Worm (Caenorhabditis elegans) whole organism, L4 larva: ENCODE measurements around the gene C04E7.3.

Source experiments
- F37D6.2 ChIP-seq: sonication (generic microtip); optimal IDR thresholded peaks from 2 replicates; lab custom pipeline; 2016; ENCODE audit warnings: mild to moderate bottlenecking, missing genetic modification characterization, missing compliant biosample characterization
- F44E2.7 ChIP-seq: fragments of 200-800 bp; sonication (Bioruptor generic); IDR thresholded peaks from 2 replicates; pipeline ENCODE4 v2.1.2; 2022; ENCODE audit warnings: missing genetic modification characterization, missing compliant biosample characterization
- F49E8.2 ChIP-seq: sonication (generic microtip); optimal IDR thresholded peaks from 2 replicates; lab custom pipeline; 2016; ENCODE audit warnings: missing compliant biosample characterization, mild to moderate bottlenecking, missing genetic modification characterization, borderline replicate concordance
- R02D3.7 ChIP-seq: fragments of 150-350 bp; sonication (generic microtip); optimal IDR thresholded peaks from 3 replicates; lab custom pipeline; 2014; ENCODE audit warnings: missing biosample characterization, missing genetic modification characterization
- T20F7.1 ChIP-seq: fragments of 200-800 bp; sonication (Bioruptor generic); optimal IDR thresholded peaks from 2 replicates; lab custom pipeline; 2018; ENCODE audit warnings: mild to moderate bottlenecking, missing genetic modification characterization, missing compliant biosample characterization
- Y5F2A.4 ChIP-seq: fragments of 200-800 bp; sonication (Bioruptor generic); optimal IDR thresholded peaks from 2 replicates; lab custom pipeline; 2018; ENCODE audit warnings: mild to moderate bottlenecking, missing genetic modification characterization, missing compliant biosample characterization
- aha-1 ChIP-seq: fragments of 150-350 bp; peaks from one replicate; lab custom pipeline; 2014; ENCODE audit warnings: missing biosample characterization, missing genetic modification characterization
- attf-4 ChIP-seq: sonication (generic microtip); optimal IDR thresholded peaks from 3 replicates; lab custom pipeline; 2017; ENCODE audit warnings: missing biosample characterization, missing genetic modification characterization
- ceh-20 ChIP-seq: fragments of 200-800 bp; sonication (Bioruptor generic); IDR thresholded peaks from 2 replicates; pipeline ENCODE4 v1.3.6; 2022; ENCODE audit warnings: missing genetic modification reagents, missing genetic modification characterization, missing compliant biosample characterization
- ceh-28 ChIP-seq: fragments of 150-350 bp; optimal IDR thresholded peaks from 2 replicates; lab custom pipeline; 2014; ENCODE audit warnings: missing biosample characterization, missing genetic modification reagents, missing genetic modification characterization
- ceh-44 ChIP-seq: fragments of 200-800 bp; sonication (Bioruptor generic); IDR thresholded peaks from 2 replicates; pipeline ENCODE4 v1.3.6; 2022; ENCODE audit warnings: missing genetic modification reagents, missing genetic modification characterization, missing compliant biosample characterization
- cey-2 ChIP-seq: sonication (generic microtip); optimal IDR thresholded peaks from 3 replicates; lab custom pipeline; 2017; ENCODE audit warnings: missing genetic modification characterization, mild to moderate bottlenecking, missing compliant biosample characterization, antibody characterized with exemption, borderline replicate concordance; ENCODE audit not compliant: insufficient read depth
- ctbp-1 ChIP-seq: fragments of 200-800 bp; sonication (Bioruptor generic); IDR thresholded peaks from 2 replicates; pipeline ENCODE4 v1.3.6; 2022; ENCODE audit warnings: missing genetic modification reagents, missing genetic modification characterization, missing compliant biosample characterization
- dmd-8 ChIP-seq: fragments of 200-800 bp; sonication (Bioruptor generic); IDR thresholded peaks from 2 replicates; pipeline ENCODE4 v1.3.6; 2022; ENCODE audit warnings: missing genetic modification characterization, missing compliant biosample characterization
- dmd-9 ChIP-seq: fragments of 200-800 bp; sonication (Bioruptor generic); IDR thresholded peaks from 2 replicates; pipeline ENCODE4 v1.3.6; 2022; ENCODE audit warnings: missing genetic modification reagents, missing genetic modification characterization, missing compliant biosample characterization
- gei-8 ChIP-seq: fragments of 200-800 bp; sonication (Bioruptor generic); optimal IDR thresholded peaks from 2 replicates; lab custom pipeline; 2018; ENCODE audit warnings: mild to moderate bottlenecking, missing genetic modification characterization, missing compliant biosample characterization
- hlh-30 ChIP-seq: sonication (generic microtip); optimal IDR thresholded peaks from 2 replicates; lab custom pipeline; 2017; ENCODE audit warnings: antibody characterized with exemption, mild to moderate bottlenecking, missing genetic modification characterization, missing compliant biosample characterization; ENCODE audit not compliant: insufficient read depth
- jun-1 ChIP-seq: fragments of 150-350 bp; optimal IDR thresholded peaks from 2 replicates; lab custom pipeline; 2014; ENCODE audit warnings: missing biosample characterization, missing genetic modification reagents, missing genetic modification characterization
- lim-7 ChIP-seq: fragments of 200-800 bp; sonication (Bioruptor generic); IDR thresholded peaks from 2 replicates; pipeline ENCODE4 v1.3.6; 2022; ENCODE audit warnings: missing genetic modification characterization, missing compliant biosample characterization
- lin-15B ChIP-seq: fragments of 150-350 bp; sonication (generic microtip); optimal IDR thresholded peaks from 3 replicates; lab custom pipeline; 2014; ENCODE audit warnings: missing biosample characterization, missing genetic modification characterization
- lin-29 ChIP-seq: fragments of 200-800 bp; sonication (Bioruptor generic); IDR thresholded peaks from 2 replicates; pipeline ENCODE4 v1.3.6; 2022; ENCODE audit warnings: missing genetic modification reagents, missing genetic modification characterization, missing compliant biosample characterization
- lsy-2 ChIP-seq, 2 experiments: fragments of 150-350 bp in 1 of 2; sonication (generic microtip) in 1 of 2; optimal IDR thresholded peaks; 2 replicates each; lab custom pipeline; 2014 to 2017; ENCODE audit warnings: missing biosample characterization in 2 of 2, missing genetic modification characterization in 2 of 2
- madf-5 ChIP-seq, 2 experiments: fragments of 200-800 bp; sonication (Bioruptor generic); IDR thresholded peaks; 2 replicates each; pipeline ENCODE4 v1.3.6; 2022; ENCODE audit warnings: missing compliant biosample characterization in 2 of 2, missing genetic modification characterization in 2 of 2
- madf-9 ChIP-seq: fragments of 200-800 bp; sonication (Bioruptor generic); conservative IDR thresholded peaks from 2 replicates; pipeline ENCODE4 v1.3.6; 2022; ENCODE audit warnings: missing genetic modification reagents, missing genetic modification characterization, missing compliant biosample characterization
- mdt-29 ChIP-seq: fragments of 200-800 bp; sonication (Bioruptor generic); IDR thresholded peaks from 2 replicates; pipeline ENCODE4 v1.3.6; 2022; ENCODE audit warnings: missing genetic modification reagents, missing genetic modification characterization, missing compliant biosample characterization
- mep-1 ChIP-seq: fragments of 150-350 bp; sonication (generic microtip); optimal IDR thresholded peaks from 3 replicates; lab custom pipeline; 2014; ENCODE audit warnings: missing biosample characterization, missing genetic modification characterization
- mes-2 ChIP-seq: sonication (generic microtip); optimal IDR thresholded peaks from 2 replicates; lab custom pipeline; 2016; ENCODE audit warnings: missing genotype, mild to moderate bottlenecking, missing genetic modification characterization, missing compliant biosample characterization; ENCODE audit not compliant: poor library complexity, severe bottlenecking
- nhr-102 ChIP-seq: sonication (generic microtip); optimal IDR thresholded peaks from 2 replicates; lab custom pipeline; 2016; ENCODE audit warnings: mild to moderate bottlenecking, missing genetic modification characterization, moderate library complexity, missing compliant biosample characterization
- nhr-111 ChIP-seq: fragments of 200-800 bp; sonication (Bioruptor generic); optimal IDR thresholded peaks from 2 replicates; lab custom pipeline; 2018; ENCODE audit warnings: mild to moderate bottlenecking, missing genetic modification characterization, missing compliant biosample characterization
- nhr-48 ChIP-seq: sonication (generic microtip); optimal IDR thresholded peaks from 2 replicates; lab custom pipeline; 2016; ENCODE audit warnings: mild to moderate bottlenecking, missing genetic modification characterization, missing compliant biosample characterization
- nhr-6 ChIP-seq: fragments of 150-350 bp; optimal IDR thresholded peaks from 2 replicates; lab custom pipeline; 2014; ENCODE audit warnings: missing biosample characterization, missing genetic modification characterization
- nhr-77 ChIP-seq: fragments of 150-350 bp; optimal IDR thresholded peaks from 2 replicates; lab custom pipeline; 2014; ENCODE audit warnings: missing biosample characterization, missing genetic modification characterization
- rbr-2 ChIP-seq: sonication (generic microtip); optimal IDR thresholded peaks from 2 replicates; lab custom pipeline; 2016; ENCODE audit warnings: missing genotype, missing genetic modification characterization, missing compliant biosample characterization
- saeg-2 ChIP-seq: fragments of 200-800 bp; sonication (Bioruptor generic); IDR thresholded peaks from 2 replicates; pipeline ENCODE4 v1.3.6; 2022; ENCODE audit warnings: missing genetic modification reagents, missing genetic modification characterization, missing compliant biosample characterization
- spr-1 ChIP-seq: sonication (generic microtip); optimal IDR thresholded peaks from 2 replicates; lab custom pipeline; 2016; ENCODE audit warnings: mild to moderate bottlenecking, missing genetic modification characterization, missing compliant biosample characterization
- spr-3 ChIP-seq: fragments of 200-800 bp; sonication (Bioruptor generic); optimal IDR thresholded peaks from 2 replicates; lab custom pipeline; 2018; ENCODE audit warnings: mild to moderate bottlenecking, missing genetic modification characterization, missing compliant biosample characterization
- tag-97 ChIP-seq: fragments of 200-800 bp; sonication (Bioruptor generic); IDR thresholded peaks from 2 replicates; pipeline ENCODE4 v1.3.6; 2022; ENCODE audit warnings: missing genetic modification characterization, missing compliant biosample characterization
- tra-1 ChIP-seq: fragments of 200-800 bp; sonication (Bioruptor generic); IDR thresholded peaks from 2 replicates; pipeline ENCODE4 v1.3.6; 2022; ENCODE audit warnings: missing genetic modification reagents, missing genetic modification characterization, missing compliant biosample characterization
- unc-39 ChIP-seq: sonication (generic microtip); optimal IDR thresholded peaks from 2 replicates; lab custom pipeline; 2017; ENCODE audit warnings: missing biosample characterization, missing genetic modification characterization
- unc-62 ChIP-seq, 3 experiments: fragments of 150-350 bp in 1 of 3; sonication (generic microtip); optimal IDR thresholded peaks in 2 of 3; peaks in 1 of 3; 1 replicate in 1 of 3; 2 replicates in 2 of 3; lab custom pipeline; 2014 to 2017; ENCODE audit warnings: missing biosample characterization in 3 of 3, missing genetic modification characterization in 3 of 3, missing genetic modification reagents in 3 of 3, missing genotype in 1 of 3
- zip-2 ChIP-seq: fragments of 150-350 bp; optimal IDR thresholded peaks from 2 replicates; lab custom pipeline; 2014; ENCODE audit warnings: missing biosample characterization, missing genetic modification characterization
- ztf-11 ChIP-seq: fragments of 150-350 bp; optimal IDR thresholded peaks from 2 replicates; lab custom pipeline; 2014; ENCODE audit warnings: missing biosample characterization, missing genetic modification characterization

Gene C04E7.3

DNA sequence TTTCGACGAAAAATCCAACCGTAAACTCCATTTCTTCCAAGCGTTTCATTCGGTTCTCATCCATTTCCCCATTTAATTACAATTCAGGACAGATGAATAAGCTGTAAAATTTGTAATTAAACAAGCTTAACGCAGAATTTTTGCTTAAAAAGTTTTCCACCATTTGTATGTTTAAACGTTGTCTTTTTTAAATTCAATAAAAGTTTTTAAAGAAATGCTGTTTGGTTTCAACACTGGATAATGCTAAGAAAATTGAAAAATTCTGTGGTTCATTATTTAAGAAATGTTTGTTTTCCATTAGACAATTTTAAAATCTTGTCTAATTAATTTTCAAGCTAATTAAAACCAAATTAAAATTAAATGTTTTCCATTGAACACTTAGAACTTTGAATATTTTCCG lies 33.5 kb upstream of the C04E7.3 start, which contains the start of gene R04A9.3:
Gene R04A9.3, minus strand, starts transcription at position 101 of the 400 bp plus-strand sequence.
- TF ChIP-seq R02D3.7 (tag; lab: Kevin White, UChicago) (no peak), mep-1 (tag; lab: Kevin White, UChicago) (no peak), madf-5 (GFP tag; IDR thresholded peaks at IDR 0.05; lab: Robert Waterston, UW) (no peak), ctbp-1 (GFP tag; lab: Robert Waterston, UW) (no peak)
- TF ChIP-seq, all 104 proteins: peak for 0

DNA sequence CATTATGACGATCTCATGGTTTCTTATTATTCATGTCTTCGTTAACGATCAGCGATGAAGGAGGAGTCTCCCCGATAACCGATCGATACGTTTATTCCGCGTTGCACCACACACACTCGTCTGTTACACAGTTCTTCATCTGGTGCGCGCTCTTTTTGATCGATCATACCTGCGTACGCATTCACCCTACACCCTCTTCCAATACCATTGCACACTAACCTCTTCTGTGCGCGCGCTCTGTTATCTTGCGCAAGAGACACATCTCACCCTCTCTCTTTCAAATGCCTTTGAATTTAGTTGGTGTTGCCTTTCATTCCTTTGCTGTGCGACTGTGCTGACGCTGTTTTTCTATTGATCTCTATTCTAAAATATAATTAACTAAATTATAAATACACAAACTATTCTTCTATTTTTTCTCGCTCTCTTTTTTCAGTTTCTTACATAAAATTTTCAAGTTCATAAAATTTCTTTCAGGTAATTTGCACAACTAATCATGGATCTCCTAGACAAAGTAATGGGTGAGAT lies 24.8 kb upstream of the C04E7.3 start, which contains the start of gene nrde-3:
Gene nrde-3, plus strand, starts transcription at position 475 of the 525 bp plus-strand sequence.
- TF ChIP-seq F37D6.2 (no peak), lin-29 (GFP tag; lab: Robert Waterston, UW) (no peak), nhr-48 (tag; lab: Kevin White, UChicago) (no peak), F44E2.7 (no peak), spr-1 (tag; lab: Kevin White, UChicago) (no peak), Y5F2A.4 (GFP tag; lab: Kevin White, UChicago) (no peak), aha-1 (tag; lab: Kevin White, UChicago) (no peak), hlh-30 (tag; lab: Kevin White, UChicago) (no peak), unc-62 (GFP tag; optimal IDR thresholded peaks at IDR 0.05 in 1 of 2; lab: Kevin White, UChicago) (no peak), unc-62 (tag; optimal IDR thresholded peaks at IDR 0.05; lab: Kevin White, UChicago) (no peak), R02D3.7 (tag; lab: Kevin White, UChicago) (no peak), nhr-6 (no peak), mdt-29 (GFP tag; lab: Robert Waterston, UW) (no peak), F49E8.2 (tag; lab: Kevin White, UChicago) (no peak), dmd-9 (GFP tag; lab: Robert Waterston, UW) (no peak), attf-4 (tag; lab: Kevin White, UChicago) (no peak), lsy-2 (tag; optimal IDR thresholded peaks at IDR 0.05; lab: Kevin White, UChicago) (no peak), lin-15B (tag; lab: Kevin White, UChicago) (no peak)

DNA sequence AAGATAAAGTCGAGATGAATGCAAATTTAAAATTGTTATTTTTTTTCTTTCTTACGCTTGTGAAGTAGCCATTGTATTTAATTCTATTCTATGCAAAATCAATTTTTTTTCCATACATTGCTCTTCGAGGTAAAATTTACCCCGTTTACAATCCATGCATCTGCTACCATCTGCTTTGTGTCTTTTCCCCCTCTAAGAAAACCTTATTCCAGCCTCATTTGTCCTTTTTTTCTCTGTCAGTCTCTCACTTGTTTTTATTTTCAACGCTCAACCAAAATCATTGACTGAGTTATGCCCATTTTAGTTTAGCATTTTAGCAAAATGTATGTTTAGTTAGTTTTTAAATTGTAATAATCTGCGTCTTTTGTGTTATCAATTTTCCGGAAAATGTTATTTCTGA lies 22.9 kb upstream of the C04E7.3 start:
- no peak for TF ChIP-seq jun-1 (tag; lab: Kevin White, UChicago)
- TF ChIP-seq cey-2 (tag; lab: Kevin White, UChicago), result no peak
- TF ChIP-seq saeg-2 (GFP tag; lab: Robert Waterston, UW), result no peak
- TF ChIP-seq ztf-11 (tag; lab: Kevin White, UChicago), result no peak
- no peak for TF ChIP-seq zip-2
- no peak for TF ChIP-seq lim-7 (GFP tag; lab: Robert Waterston, UW)
- no peak for TF ChIP-seq madf-9 (GFP tag; lab: Robert Waterston, UW)
- no peak for TF ChIP-seq nhr-77 (tag; lab: Kevin White, UChicago)
- no peak for TF ChIP-seq dmd-8
- TF ChIP-seq mes-2 (tag; lab: Kevin White, UChicago), result no peak
- no peak for TF ChIP-seq tag-97 (GFP tag; lab: Robert Waterston, UW)
- no peak for TF ChIP-seq rbr-2 (tag; lab: Kevin White, UChicago)
- no peak for TF ChIP-seq nhr-111 (GFP tag; lab: Kevin White, UChicago)

DNA sequence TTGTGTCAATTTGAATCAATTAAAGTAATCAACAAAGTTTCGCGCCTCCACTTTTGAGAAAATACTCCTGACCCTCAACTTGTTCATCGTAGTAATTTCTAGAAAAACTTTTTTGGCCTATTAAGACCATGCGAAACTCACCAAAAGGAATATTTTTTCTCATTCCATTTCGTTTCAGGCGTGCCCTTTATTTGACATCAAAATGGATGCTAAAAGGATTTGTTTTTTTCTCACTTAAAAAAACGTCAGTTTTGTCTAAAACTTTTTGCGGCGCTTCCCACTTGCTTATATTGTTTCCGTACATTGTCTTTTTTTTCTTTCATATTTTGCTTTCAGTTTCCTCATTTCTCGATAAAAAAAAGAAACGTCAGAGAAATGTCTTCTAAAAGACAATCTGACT lies 13.5 kb upstream of the C04E7.3 start, which contains the start of gene C04E7.5:
Gene C04E7.5, plus strand, starts transcription at position 301 of the 400 bp plus-strand sequence.
- TF ChIP-seq R02D3.7 (tag; lab: Kevin White, UChicago) (no peak), nhr-48 (tag; lab: Kevin White, UChicago) (no peak), mep-1 (tag; lab: Kevin White, UChicago) (no peak), tra-1 (GFP tag; lab: Robert Waterston, UW) (no peak), unc-62 (GFP tag; optimal IDR thresholded peaks at IDR 0.05 in 1 of 2; lab: Kevin White, UChicago) (no peak), unc-62 (tag; optimal IDR thresholded peaks at IDR 0.05; lab: Kevin White, UChicago) (no peak), T20F7.1 (GFP tag; lab: Kevin White, UChicago) (no peak), ceh-28 (tag; lab: Kevin White, UChicago) (no peak), spr-3 (GFP tag; lab: Kevin White, UChicago) (no peak), nhr-77 (tag; lab: Kevin White, UChicago) (no peak), madf-5 (GFP tag; IDR thresholded peaks at IDR 0.05; lab: Robert Waterston, UW) (no peak), ceh-44 (GFP tag; lab: Robert Waterston, UW) (no peak), dmd-8 (no peak), nhr-102 (tag; lab: Kevin White, UChicago) (no peak), saeg-2 (GFP tag; lab: Robert Waterston, UW) (no peak), gei-8 (GFP tag; lab: Kevin White, UChicago) (no peak), unc-39 (tag; lab: Kevin White, UChicago) (no peak), ceh-20 (GFP tag; lab: Robert Waterston, UW) (no peak), cey-2 (tag; lab: Kevin White, UChicago) (no peak)
